Fruit fly (Drosophila melanogaster): ENCODE results near the gene CG1578.
A peak's percentile ranks its signal among the peaks of the same experiment; 100 is the strongest.

Gene CG1578

dm6 chrX:11788187-11788870 is 28.0 kb downstream of the CG1578 start (continued):
- peak; percentile 61 for TF ChIP-seq CG10979 (tag; optimal IDR thresholded peaks at IDR 0.05)
- no peak for TF ChIP-seq hth (optimal IDR thresholded peaks at IDR 0.05)
- TF ChIP-seq Opbp (GFP tag; IDR thresholded peaks at IDR 0.05; ENCODE audit: partially characterized antibody): no peak
- TF ChIP-seq Elba2 (GFP tag; optimal IDR thresholded peaks at IDR 0.05): no peak
- TF ChIP-seq CG3995 (GFP tag; optimal IDR thresholded peaks at IDR 0.05): no peak
- peak; percentile 75 for TF ChIP-seq sob (GFP tag; IDR thresholded peaks at IDR 0.05)
- TF ChIP-seq CG14014 (GFP tag; IDR thresholded peaks at IDR 0.05): peak; percentile 65
- no peak for TF ChIP-seq gfzf (GFP tag; optimal IDR thresholded peaks at IDR 0.05)
- TF ChIP-seq Ravus (GFP tag; IDR thresholded peaks at IDR 0.05): no peak
- peak; percentile 35 for TF ChIP-seq CG30431 (GFP tag; optimal IDR thresholded peaks at IDR 0.05)
- TF ChIP-seq CG7372 (GFP tag; IDR thresholded peaks at IDR 0.05): 0 out of 2 replicates have a peak, but pooled peaks have one; percentile 38
- TF ChIP-seq CHES-1-like (GFP tag; optimal IDR thresholded peaks at IDR 0.05): peak; percentile 24
- peak; percentile 72 for TF ChIP-seq bsh (GFP tag; optimal IDR thresholded peaks at IDR 0.05)
- no peak for TF ChIP-seq disco-r (GFP tag; optimal IDR thresholded peaks at IDR 0.05)
- TF ChIP-seq unc-4 (GFP tag; IDR thresholded peaks at IDR 0.05; ENCODE audit: partially characterized antibody): no peak
- TF ChIP-seq CG18011 (GFP tag; optimal IDR thresholded peaks at IDR 0.05): peak; percentile 17
- TF ChIP-seq CG2875 (GFP tag; optimal IDR thresholded peaks at IDR 0.05): peak; percentile 44
- no peak for TF ChIP-seq cg (GFP tag; optimal IDR thresholded peaks at IDR 0.05)
- TF ChIP-seq seq (GFP tag; IDR thresholded peaks at IDR 0.05): peak; percentile 63; the same call in 1 of the 2 replicates
- TF ChIP-seq unpg (GFP tag; optimal IDR thresholded peaks at IDR 0.05): peak; percentile 85
- TF ChIP-seq CG6654 (GFP tag; optimal IDR thresholded peaks at IDR 0.05): peak; percentile 9
- TF ChIP-seq lab (GFP tag; optimal IDR thresholded peaks at IDR 0.05): peak; percentile 81
- TF ChIP-seq CG2129 (GFP tag; IDR thresholded peaks at IDR 0.05; ENCODE audit: partially characterized antibody): no peak
- TF ChIP-seq CG6683 (GFP tag; optimal IDR thresholded peaks at IDR 0.05): peak; percentile 16
- peak; percentile 82 for TF ChIP-seq dmrt99B (tag; optimal IDR thresholded peaks at IDR 0.05)
- TF ChIP-seq tgo (GFP tag; IDR thresholded peaks at IDR 0.05): peak; percentile 79
- peak; percentile 56 for TF ChIP-seq CG9609 (GFP tag; optimal IDR thresholded peaks at IDR 0.05)
- TF ChIP-seq nerfin-2 (GFP tag; IDR thresholded peaks at IDR 0.05; ENCODE audit: partially characterized antibody): no peak
- peak; percentile 77 for TF ChIP-seq Aef1 (GFP tag; IDR thresholded peaks at IDR 0.05)
- peak; percentile 49 for TF ChIP-seq gsb-n (tag; optimal IDR thresholded peaks at IDR 0.05)
- peak; percentile 20 for TF ChIP-seq CG8281 (tag; optimal IDR thresholded peaks at IDR 0.05)
- TF ChIP-seq Oaz (GFP tag; IDR thresholded peaks at IDR 0.05): peak; percentile 51; the same call in 1 of the 2 replicates
- TF ChIP-seq run (tag; optimal IDR thresholded peaks at IDR 0.05): peak; percentile 13
- TF ChIP-seq CG9437 (GFP tag; optimal IDR thresholded peaks at IDR 0.05): peak; percentile 40
- TF ChIP-seq Max (GFP tag; optimal IDR thresholded peaks at IDR 0.05): peak; percentile 51
- TF ChIP-seq CG2199 (GFP tag; IDR thresholded peaks at IDR 0.05): no peak
- peak; percentile 78 for TF ChIP-seq CG30403 (GFP tag; optimal IDR thresholded peaks at IDR 0.05)
- TF ChIP-seq CG1792 (GFP tag; optimal IDR thresholded peaks at IDR 0.05): peak; percentile 38
- TF ChIP-seq Rfx (GFP tag; IDR thresholded peaks at IDR 0.05): peak; percentile 71
- peak; percentile 56 for TF ChIP-seq zfh1 (GFP tag; IDR thresholded peaks at IDR 0.05)
- no peak for TF ChIP-seq croc (GFP tag; conservative IDR thresholded peaks at IDR 0.05)
- TF ChIP-seq CG4282 (GFP tag; optimal IDR thresholded peaks at IDR 0.05): no peak
- TF ChIP-seq CG4404 (GFP tag; IDR thresholded peaks at IDR 0.05): peak; percentile 48; the same call in 1 of the 2 replicates
- TF ChIP-seq CG17361 (GFP tag; IDR thresholded peaks at IDR 0.05): peak; percentile 70
- TF ChIP-seq Hr51 (GFP tag; optimal IDR thresholded peaks at IDR 0.05): peak; percentile 33 to 85
- TF ChIP-seq hbn (GFP tag; IDR thresholded peaks at IDR 0.05; ENCODE audit: partially characterized antibody): no peak
- no peak for TF ChIP-seq HmgD (GFP tag; optimal IDR thresholded peaks at IDR 0.05)
- TF ChIP-seq Fer3 (tag; optimal IDR thresholded peaks at IDR 0.05): peak; percentile 70
- TF ChIP-seq HLH4C (GFP tag; IDR thresholded peaks at IDR 0.05; ENCODE audit: partially characterized antibody): no peak

All from whole organism, embryonic.